Fruit fly (Drosophila melanogaster) whole organism, embryonic: ENCODE results near the gene CG2247.

Source experiments
- Atf6 ChIP-seq: fragments of 200-800 bp; sonication (Bioruptor generic); IDR thresholded peaks from 2 replicates; pipeline ENCODE4 v1.3.6; 2022; ENCODE audit warnings: missing biosample characterization, missing genetic modification characterization
- CG10366 ChIP-seq: fragments of 200-800 bp; sonication (Bioruptor generic); IDR thresholded peaks from 2 replicates; pipeline ENCODE4 v1.3.6; 2022; ENCODE audit warnings: missing biosample characterization, missing genetic modification characterization
- CG10979 ChIP-seq: fragments of 200-800 bp; sonication (Bioruptor generic); optimal IDR thresholded peaks from 2 replicates; lab custom pipeline; 2018; ENCODE audit warnings: missing biosample characterization, mild to moderate bottlenecking, missing genetic modification characterization, moderate library complexity
- CG11560 ChIP-seq: fragments of 200-800 bp; sonication (Bioruptor generic); IDR thresholded peaks from 3 replicates; pipeline ENCODE4 v1.3.6; 2022; ENCODE audit warnings: missing biosample characterization, missing genetic modification characterization
- CG11695 ChIP-seq: fragments of 200-800 bp; sonication (Bioruptor generic); IDR thresholded peaks from 3 replicates; pipeline ENCODE4 v1.3.6; 2022; ENCODE audit warnings: missing biosample characterization, missing genetic modification characterization
- CG12071 ChIP-seq: fragments of 200-800 bp; sonication (Bioruptor generic); optimal IDR thresholded peaks from 3 replicates; lab custom pipeline; 2018; ENCODE audit warnings: missing biosample characterization, mild to moderate bottlenecking, missing genetic modification characterization
- CG12155 ChIP-seq: fragments of 200-800 bp; sonication (Bioruptor generic); optimal IDR thresholded peaks from 3 replicates; lab custom pipeline; 2016; ENCODE audit warnings: missing biosample characterization, missing genetic modification characterization
- CG13624 ChIP-seq: fragments of 200-800 bp; sonication (Bioruptor generic); optimal IDR thresholded peaks from 2 replicates; lab custom pipeline; 2016; ENCODE audit warnings: missing biosample characterization, missing genetic modification characterization
- CG14667 ChIP-seq: fragments of 200-800 bp; sonication (Bioruptor generic); IDR thresholded peaks from 2 replicates; pipeline ENCODE4 v1.3.6; 2022; ENCODE audit warnings: missing biosample characterization, missing genetic modification characterization
- CG1647 ChIP-seq: fragments of 200-800 bp; sonication (Bioruptor generic); optimal IDR thresholded peaks from 3 replicates; lab custom pipeline; 2016; ENCODE audit warnings: missing biosample characterization, missing genetic modification characterization
- CG17186 ChIP-seq: fragments of 200-800 bp; sonication (Bioruptor generic); optimal IDR thresholded peaks from 3 replicates; lab custom pipeline; 2017; ENCODE audit warnings: missing biosample characterization, missing genetic modification reagents, missing genetic modification characterization
- CG17802 ChIP-seq: fragments of 200-800 bp; sonication (Bioruptor generic); optimal IDR thresholded peaks from 2 replicates; lab custom pipeline; 2018; ENCODE audit warnings: missing biosample characterization, mild to moderate bottlenecking, missing genetic modification characterization, moderate library complexity
- CG2875 ChIP-seq: fragments of 200-800 bp; sonication (Bioruptor generic); optimal IDR thresholded peaks from 2 replicates; lab custom pipeline; 2017; ENCODE audit warnings: missing biosample characterization, mild to moderate bottlenecking, missing genetic modification characterization, missing genetic modification reagents
- CG32767 ChIP-seq: fragments of 200-800 bp; sonication (Bioruptor generic); IDR thresholded peaks from 2 replicates; pipeline ENCODE4 v1.3.6; 2022; ENCODE audit warnings: missing biosample characterization, missing genetic modification characterization
- CG3281 ChIP-seq: fragments of 200-800 bp; sonication (Bioruptor generic); optimal IDR thresholded peaks from 3 replicates; lab custom pipeline; 2017; ENCODE audit warnings: missing biosample characterization, mild to moderate bottlenecking, missing genetic modification characterization
- CG3838 ChIP-seq: fragments of 200-800 bp; sonication (Bioruptor generic); optimal IDR thresholded peaks from 3 replicates; lab custom pipeline; 2016; ENCODE audit warnings: missing biosample characterization, missing genetic modification characterization
- CG3995 ChIP-seq: fragments of 200-800 bp; sonication (Bioruptor generic); optimal IDR thresholded peaks from 3 replicates; lab custom pipeline; 2016; ENCODE audit warnings: missing biosample characterization, missing genetic modification characterization
- CG4328 ChIP-seq: fragments of 200-800 bp; sonication (Bioruptor generic); optimal IDR thresholded peaks from 3 replicates; lab custom pipeline; 2017; ENCODE audit warnings: missing biosample characterization, missing genetic modification reagents, missing genetic modification characterization
- CG5245 ChIP-seq: fragments of 200-800 bp; sonication (Bioruptor generic); optimal IDR thresholded peaks from 3 replicates; lab custom pipeline; 2016; ENCODE audit warnings: missing biosample characterization, missing genetic modification characterization
- CG6272 ChIP-seq: fragments of 200-800 bp; sonication (Bioruptor generic); IDR thresholded peaks from 2 replicates; pipeline ENCODE4 v1.3.6; 2022; ENCODE audit warnings: missing biosample characterization, missing genetic modification characterization
- CG7357 ChIP-seq: fragments of 200-800 bp; sonication (Bioruptor generic); IDR thresholded peaks from 3 replicates; pipeline ENCODE4 v1.3.6; 2022; ENCODE audit warnings: missing biosample characterization, missing genetic modification characterization
- CG8388 ChIP-seq: fragments of 200-800 bp; sonication (Bioruptor generic); optimal IDR thresholded peaks from 2 replicates; lab custom pipeline; 2019; ENCODE audit warnings: missing biosample characterization, mild to moderate bottlenecking, missing genetic modification characterization, moderate library complexity
- CG9797 ChIP-seq: fragments of 200-800 bp; sonication (Bioruptor generic); optimal IDR thresholded peaks from 3 replicates; lab custom pipeline; 2018; ENCODE audit warnings: missing biosample characterization, mild to moderate bottlenecking, missing genetic modification characterization
- CHES-1-like ChIP-seq: fragments of 200-800 bp; sonication (Bioruptor generic); optimal IDR thresholded peaks from 2 replicates; lab custom pipeline; 2016; ENCODE audit warnings: missing biosample characterization, missing genetic modification characterization
- Doc3 ChIP-seq: fragments of 200-800 bp; sonication (Bioruptor generic); IDR thresholded peaks from 3 replicates; pipeline ENCODE4 v1.3.6; 2022; ENCODE audit warnings: missing biosample characterization, missing genetic modification characterization; ENCODE audit not compliant: partially characterized antibody
- GATAe ChIP-seq: fragments of 200-800 bp; sonication (Bioruptor generic); conservative IDR thresholded peaks from 2 replicates; pipeline ENCODE4 v1.3.6; 2022; ENCODE audit warnings: missing biosample characterization, missing genetic modification characterization
- Hr51 ChIP-seq, 2 experiments: fragments of 200-800 bp; sonication (Bioruptor generic); optimal IDR thresholded peaks; 2 replicates in 1 of 2; 3 replicates in 1 of 2; lab custom pipeline; 2016 to 2018; ENCODE audit warnings: missing biosample characterization in 2 of 2, missing genetic modification characterization in 2 of 2, mild to moderate bottlenecking in 1 of 2, moderate library complexity in 1 of 2
- Hr78 ChIP-seq, 2 experiments: fragments of 200-800 bp in 1 of 2; fragments of >200 bp in 1 of 2; sonication (Bioruptor generic) in 1 of 2; optimal IDR thresholded peaks; 2 replicates each; lab custom pipeline; 2017 to 2019; ENCODE audit warnings: missing biosample characterization in 2 of 2, missing genetic modification characterization in 2 of 2, mild to moderate bottlenecking in 1 of 2, moderate library complexity in 1 of 2
- Opbp ChIP-seq: fragments of 200-800 bp; sonication (Bioruptor generic); IDR thresholded peaks from 3 replicates; pipeline ENCODE4 v1.3.6; 2022; ENCODE audit warnings: missing biosample characterization, missing genetic modification characterization; ENCODE audit not compliant: partially characterized antibody
- Optix ChIP-seq: fragments of 200-800 bp; sonication (Bioruptor generic); IDR thresholded peaks from 3 replicates; pipeline ENCODE4 v1.3.6; 2022; ENCODE audit warnings: missing biosample characterization, missing genetic modification characterization
- Pdp1 ChIP-seq, 2 experiments: fragments of 200-800 bp; sonication (Bioruptor generic); optimal IDR thresholded peaks; 3 replicates each; lab custom pipeline; 2016; ENCODE audit warnings: missing biosample characterization in 2 of 2, missing genetic modification characterization in 2 of 2, mild to moderate bottlenecking in 1 of 2, moderate library complexity in 1 of 2
- Ravus ChIP-seq: fragments of 200-800 bp; sonication (Bioruptor generic); IDR thresholded peaks from 2 replicates; pipeline ENCODE4 v1.3.6; 2022; ENCODE audit warnings: missing biosample characterization, missing genetic modification characterization
- Rfx ChIP-seq: fragments of 200-800 bp; sonication (Bioruptor generic); IDR thresholded peaks from 2 replicates; pipeline ENCODE4 v1.3.6; 2022; ENCODE audit warnings: missing biosample characterization, missing genetic modification characterization
- Sry-β ChIP-seq: fragments of 200-800 bp; sonication (Bioruptor generic); optimal IDR thresholded peaks from 2 replicates; lab custom pipeline; 2018; ENCODE audit warnings: missing biosample characterization, mild to moderate bottlenecking, missing genetic modification characterization, moderate library complexity
- TFAM ChIP-seq: fragments of 200-800 bp; sonication (Bioruptor generic); optimal IDR thresholded peaks from 2 replicates; lab custom pipeline; 2017; ENCODE audit warnings: missing biosample characterization, missing genetic modification characterization, inconsistent platforms
- Trl ChIP-seq, 3 experiments: fragments of >200 bp in 2 of 3; fragments of 200-800 bp in 1 of 3; sonication (Bioruptor generic) in 1 of 3; optimal IDR thresholded peaks; 2 replicates in 1 of 3; 3 replicates in 2 of 3; lab custom pipeline; 2016 to 2017; ENCODE audit warnings: missing biosample characterization in 1 of 3, missing genetic modification characterization in 1 of 3
- btn ChIP-seq: fragments of 200-800 bp; sonication (Bioruptor generic); optimal IDR thresholded peaks from 2 replicates; lab custom pipeline; 2016; ENCODE audit warnings: missing biosample characterization, missing genetic modification characterization
- dan ChIP-seq: fragments of 200-800 bp; sonication (Bioruptor generic); IDR thresholded peaks from 2 replicates; pipeline ENCODE4 v1.3.6; 2022; ENCODE audit warnings: missing biosample characterization, missing genetic modification characterization
- danr ChIP-seq: fragments of 200-800 bp; sonication (Bioruptor generic); IDR thresholded peaks from 2 replicates; pipeline ENCODE4 v1.3.6; 2022; ENCODE audit warnings: missing biosample characterization, missing genetic modification characterization
- dmrt11E ChIP-seq: fragments of 200-800 bp; sonication (Bioruptor generic); optimal IDR thresholded peaks from 3 replicates; lab custom pipeline; 2018; ENCODE audit warnings: missing biosample characterization, mild to moderate bottlenecking, missing genetic modification characterization, moderate library complexity
- dmrt99B ChIP-seq: fragments of 200-800 bp; sonication (Bioruptor generic); optimal IDR thresholded peaks from 2 replicates; lab custom pipeline; 2018; ENCODE audit warnings: missing biosample characterization, mild to moderate bottlenecking, missing genetic modification characterization, moderate library complexity
- pzg ChIP-seq: fragments of 200-800 bp; sonication (Bioruptor generic); optimal IDR thresholded peaks from 3 replicates; lab custom pipeline; 2018; ENCODE audit warnings: missing biosample characterization, mild to moderate bottlenecking, missing genetic modification characterization, moderate library complexity
- ro ChIP-seq: fragments of 200-800 bp; sonication (Bioruptor generic); IDR thresholded peaks from 2 replicates; pipeline ENCODE4 v1.3.6; 2022; ENCODE audit warnings: missing biosample characterization, missing genetic modification characterization
- row ChIP-seq: fragments of 200-800 bp; sonication (Bioruptor generic); IDR thresholded peaks from 3 replicates; pipeline ENCODE4 v1.3.6; 2022; ENCODE audit warnings: missing biosample characterization, missing genetic modification characterization
- sob ChIP-seq: fragments of 200-800 bp; sonication (Bioruptor generic); IDR thresholded peaks from 2 replicates; pipeline ENCODE4 v1.3.6; 2022; ENCODE audit warnings: missing biosample characterization, missing genetic modification characterization
- ssp ChIP-seq: fragments of 200-800 bp; sonication (Bioruptor generic); IDR thresholded peaks from 2 replicates; pipeline ENCODE4 v1.3.6; 2022; ENCODE audit warnings: missing biosample characterization, missing genetic modification characterization
- stc ChIP-seq: fragments of 200-800 bp; sonication (Bioruptor generic); IDR thresholded peaks from 2 replicates; pipeline ENCODE4 v1.3.6; 2022; ENCODE audit warnings: missing biosample characterization, missing genetic modification characterization
- trem ChIP-seq: fragments of 200-800 bp; optimal IDR thresholded peaks from 3 replicates; lab custom pipeline; 2019; ENCODE audit warnings: missing biosample characterization, mild to moderate bottlenecking, missing genetic modification characterization, moderate library complexity
- tx ChIP-seq: fragments of 200-800 bp; sonication (Bioruptor generic); optimal IDR thresholded peaks from 2 replicates; lab custom pipeline; 2016; ENCODE audit warnings: missing biosample characterization, missing genetic modification characterization
- vnd ChIP-seq: fragments of 200-800 bp; sonication (Bioruptor generic); IDR thresholded peaks from 3 replicates; pipeline ENCODE4 v1.3.6; 2022; ENCODE audit warnings: missing biosample characterization, missing genetic modification characterization; ENCODE audit not compliant: partially characterized antibody

The CG2247 gene

DNA sequence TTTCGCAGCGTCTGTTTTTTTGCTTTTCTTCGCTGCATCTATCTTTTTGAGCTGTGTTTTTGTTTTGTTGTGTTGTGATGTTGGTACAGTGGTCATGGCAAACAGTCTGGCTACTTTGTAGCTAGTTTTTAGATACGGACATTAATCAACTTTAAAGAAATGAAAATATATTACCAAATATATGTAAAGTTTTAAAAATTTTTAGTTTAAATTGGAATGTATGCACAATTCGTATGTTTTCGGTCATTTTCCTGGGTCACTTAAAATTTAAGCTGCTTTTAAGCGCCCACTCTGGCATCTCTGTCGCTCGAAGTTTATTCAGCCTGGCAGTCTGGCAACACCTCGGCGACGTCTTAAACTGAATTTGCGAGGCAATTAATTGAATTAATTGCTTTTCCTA is 34.9 kb downstream of the CG2247 start, which contains the start of gene CG11695 (continued):
- TF ChIP-seq Opbp (GFP tag; lab: Robert Waterston, UW) (no peak), Rfx (GFP tag; lab: Robert Waterston, UW) (peak; percentile 81), Sry-β (GFP tag; lab: Kevin White, UChicago) (peak; percentile 95), CG14667 (GFP tag; lab: Robert Waterston, UW) (peak; percentile 36; the same call in 1 of the 2 replicates), CG2875 (no peak), pzg (GFP tag; lab: Kevin White, UChicago) (peak; percentile 48), Hr78 (GFP tag; optimal IDR thresholded peaks at IDR 0.05; lab: Kevin White, UChicago) (no peak), ro (GFP tag; lab: Robert Waterston, UW) (no peak), CG12155 (GFP tag; lab: Kevin White, UChicago) (peak; percentile 60), stc (no peak; the same call in 1 of the 2 replicates), CG32767 (GFP tag; lab: Robert Waterston, UW) (peak; percentile 19; the same call in 1 of the 2 replicates), CG9797 (GFP tag; lab: Kevin White, UChicago) (peak; percentile 7), tx (GFP tag; lab: Kevin White, UChicago) (peak; percentile 15), Ravus (no peak; the same call in 1 of the 2 replicates), CG5245 (GFP tag; lab: Kevin White, UChicago) (peak; percentile 30), CG8388 (GFP tag; lab: Kevin White, UChicago) (peak; percentile 42), GATAe (GFP tag; lab: Robert Waterston, UW) (no peak), CG3838 (GFP tag; lab: Kevin White, UChicago) (peak; percentile 51), CG6272 (GFP tag; lab: Robert Waterston, UW) (no peak), CG3281 (peak; percentile 69), dan (no peak), CG17802 (peak; percentile 4), TFAM (GFP tag; lab: Kevin White, UChicago) (no peak), CG1647 (GFP tag; lab: Kevin White, UChicago) (peak; percentile 17), trem (tag; lab: Kevin White, UChicago) (peak; percentile 63), dmrt11E (tag; lab: Kevin White, UChicago) (peak; percentile 63), ssp (GFP tag; lab: Robert Waterston, UW) (peak; percentile 29; the same call in 1 of the 2 replicates), CG4328 (GFP tag; lab: Kevin White, UChicago) (peak; percentile 75), Trl (optimal IDR thresholded peaks at IDR 0.05; lab: Kevin White, UChicago) (no peak), Trl (GFP tag; optimal IDR thresholded peaks at IDR 0.05; lab: Kevin White, UChicago) (peak; percentile 36), CG13624 (GFP tag; lab: Kevin White, UChicago) (peak; percentile 55), Atf6 (GFP tag; lab: Robert Waterston, UW) (peak; percentile 34; the same call in 1 of the 2 replicates), Optix (GFP tag; lab: Robert Waterston, UW) (no peak), sob (GFP tag; lab: Robert Waterston, UW) (peak; percentile 71), CG12071 (GFP tag; lab: Kevin White, UChicago) (no peak), CG3995 (GFP tag; lab: Kevin White, UChicago) (peak; percentile 38), CG17186 (GFP tag; lab: Kevin White, UChicago) (peak; percentile 22), CG11560 (no peak), danr (GFP tag; lab: Robert Waterston, UW) (0 out of 2 replicates have a peak, but pooled peaks have one; percentile 13), CG10979 (peak; percentile 58), Hr51 (GFP tag; optimal IDR thresholded peaks at IDR 0.05; lab: Kevin White, UChicago) (peak; percentile 5 to 66), dmrt99B (peak; percentile 57), Doc3 (no peak), CG11695 (peak; percentile 64; the same call in 1 of the 3 replicates), vnd (GFP tag; lab: Robert Waterston, UW) (no peak), CHES-1-like (GFP tag; lab: Kevin White, UChicago) (peak; percentile 33), row (peak; percentile 93), CG10366 (GFP tag; lab: Robert Waterston, UW) (peak; percentile 56), btn (GFP tag; lab: Kevin White, UChicago) (no peak), CG7357 (GFP tag; lab: Robert Waterston, UW) (no peak), Pdp1 (GFP tag; optimal IDR thresholded peaks at IDR 0.05; lab: Kevin White, UChicago) (peak; percentile 35 to 47)
